Worm (Caenorhabditis elegans) whole organism, mixed stage, embryonic: ENCODE measurements around the gene C38C5.1.

Experiments used
- blmp-1 ChIP-seq: fragments of 150-350 bp; optimal IDR thresholded peaks from 2 replicates; lab custom pipeline; 2014; ENCODE audit warnings: missing biosample characterization, missing genetic modification characterization
- drap-1 ChIP-seq: fragments of 200-800 bp; sonication (Bioruptor generic); optimal IDR thresholded peaks from 3 replicates; lab custom pipeline; 2018; ENCODE audit warnings: mild to moderate bottlenecking, missing genetic modification characterization, missing compliant biosample characterization
- ham-2 ChIP-seq: fragments of 200-800 bp; sonication (Bioruptor generic); optimal IDR thresholded peaks from 2 replicates; lab custom pipeline; 2018; ENCODE audit warnings: mild to moderate bottlenecking, missing genetic modification characterization, missing compliant biosample characterization
- nhr-12 ChIP-seq: fragments of 150-350 bp; optimal IDR thresholded peaks from 2 replicates; lab custom pipeline; 2014; ENCODE audit warnings: missing biosample characterization, missing genetic modification characterization
- pha-4 ChIP-seq: fragments of 150-350 bp; optimal IDR thresholded peaks from 2 replicates; lab custom pipeline; 2018; ENCODE audit warnings: missing biosample characterization, missing genetic modification reagents, missing genetic modification characterization
- snpc-4 ChIP-seq: fragments of 150-350 bp; optimal IDR thresholded peaks from 2 replicates; lab custom pipeline; 2014; ENCODE audit warnings: missing biosample characterization, missing genetic modification characterization
- tbx-8 ChIP-seq: fragments of 200-800 bp; sonication (Bioruptor generic); optimal IDR thresholded peaks from 2 replicates; lab custom pipeline; 2018; ENCODE audit warnings: mild to moderate bottlenecking, missing genetic modification characterization, moderate library complexity, missing compliant biosample characterization
- unc-120 ChIP-seq: sonication (generic microtip); optimal IDR thresholded peaks from 2 replicates; lab custom pipeline; 2017; ENCODE audit warnings: missing genetic modification characterization, missing compliant biosample characterization; ENCODE audit not compliant: poor library complexity, severe bottlenecking
- unc-39 ChIP-seq: fragments of 150-350 bp; optimal IDR thresholded peaks from 2 replicates; lab custom pipeline; 2014; ENCODE audit warnings: missing biosample characterization, missing genetic modification characterization
- unc-62 ChIP-seq: fragments of 150-350 bp; optimal IDR thresholded peaks from 2 replicates; lab custom pipeline; 2014; ENCODE audit warnings: missing biosample characterization, missing genetic modification reagents, missing genetic modification characterization
- zip-8 ChIP-seq: fragments of 150-350 bp; optimal IDR thresholded peaks from 2 replicates; lab custom pipeline; 2014; ENCODE audit warnings: missing biosample characterization, missing genetic modification characterization
- ztf-11 ChIP-seq: fragments of 150-350 bp; optimal IDR thresholded peaks from 2 replicates; lab custom pipeline; 2014; ENCODE audit warnings: missing biosample characterization, missing genetic modification characterization

DNA sequence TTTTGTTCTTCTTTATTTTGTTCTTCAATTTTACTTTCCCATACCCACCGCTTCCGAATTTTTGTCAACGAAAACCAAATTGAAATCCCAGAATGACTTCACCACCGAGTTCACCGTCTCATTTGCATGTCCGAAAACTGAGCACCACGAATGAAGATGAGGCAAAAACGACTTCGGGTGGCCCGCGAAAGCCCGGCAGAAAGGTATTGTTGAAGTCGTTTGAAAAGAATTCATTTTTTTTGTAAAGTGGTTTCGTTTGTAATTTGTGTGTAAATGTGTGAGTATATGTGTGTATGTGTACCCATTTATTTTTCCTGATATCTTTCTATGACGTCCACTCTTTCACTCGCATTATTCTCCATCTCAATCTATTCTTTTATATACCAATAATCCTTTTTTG, at the start of gene C38C5.1:
- TF ChIP-seq unc-62, result no peak
- no peak for TF ChIP-seq pha-4 (tag; lab: Kevin White, UChicago)
- no peak for TF ChIP-seq ztf-11 (tag; lab: Kevin White, UChicago)
- no peak for TF ChIP-seq drap-1 (GFP tag; lab: Kevin White, UChicago)
- TF ChIP-seq blmp-1, result no peak
- no peak for TF ChIP-seq tbx-8 (GFP tag; lab: Kevin White, UChicago)
- TF ChIP-seq snpc-4 (tag; lab: Kevin White, UChicago), result no peak
- TF ChIP-seq nhr-12 (tag; lab: Kevin White, UChicago), result no peak
- TF ChIP-seq unc-120 (tag; lab: Kevin White, UChicago), result no peak
- no peak for TF ChIP-seq ham-2 (GFP tag; lab: Kevin White, UChicago)
- TF ChIP-seq unc-39, result no peak
- TF ChIP-seq zip-8 (tag; lab: Kevin White, UChicago), result no peak
